Worm (Caenorhabditis elegans) whole organism, late embryonic: ENCODE data around the gene bed-1.

Experiments
- C08G9.2 ChIP-seq: sonication (generic microtip); optimal IDR thresholded peaks from 2 replicates; lab custom pipeline; 2016; ENCODE audit warnings: mild to moderate bottlenecking, missing genetic modification characterization, moderate library complexity, missing compliant biosample characterization
- K02D7.2 ChIP-seq: sonication (generic microtip); optimal IDR thresholded peaks from 2 replicates; lab custom pipeline; 2017; ENCODE audit warnings: mild to moderate bottlenecking, missing genetic modification characterization, missing compliant biosample characterization
- K09A11.1 ChIP-seq: sonication (generic microtip); optimal IDR thresholded peaks from 2 replicates; lab custom pipeline; 2017; ENCODE audit warnings: antibody characterized with exemption, mild to moderate bottlenecking, missing genetic modification characterization, missing compliant biosample characterization; ENCODE audit not compliant: insufficient read depth
- ahr-1 ChIP-seq: sonication (generic microtip); optimal IDR thresholded peaks from 2 replicates; lab custom pipeline; 2016; ENCODE audit warnings: missing genetic modification characterization, missing compliant biosample characterization
- ceh-2 ChIP-seq: sonication (generic microtip); optimal IDR thresholded peaks from 2 replicates; lab custom pipeline; 2016; ENCODE audit warnings: missing genotype, missing genetic modification characterization, missing compliant biosample characterization
- ceh-30 ChIP-seq: fragments of 150-350 bp; optimal IDR thresholded peaks from 2 replicates; lab custom pipeline; 2014; ENCODE audit warnings: missing biosample characterization, missing genetic modification characterization
- ceh-31 ChIP-seq: sonication (generic microtip); optimal IDR thresholded peaks from 2 replicates; lab custom pipeline; 2016; ENCODE audit warnings: missing genetic modification characterization, missing compliant biosample characterization
- ceh-45 ChIP-seq: fragments of 200-800 bp; sonication (Bioruptor generic); IDR thresholded peaks from 2 replicates; pipeline ENCODE4 v1.3.6; 2022; ENCODE audit warnings: missing genetic modification reagents, missing genetic modification characterization, missing compliant biosample characterization
- ceh-48 ChIP-seq: sonication (generic microtip); optimal IDR thresholded peaks from 2 replicates; lab custom pipeline; 2016; ENCODE audit warnings: missing genetic modification characterization, inconsistent platforms, missing compliant biosample characterization
- ceh-6 ChIP-seq: fragments of 200-800 bp; sonication (Bioruptor generic); optimal IDR thresholded peaks from 2 replicates; lab custom pipeline; 2018; ENCODE audit warnings: mild to moderate bottlenecking, missing genetic modification characterization, missing compliant biosample characterization
- dmd-4 ChIP-seq: sonication (generic microtip); optimal IDR thresholded peaks from 2 replicates; lab custom pipeline; 2016; ENCODE audit warnings: borderline replicate concordance, missing genetic modification characterization, missing compliant biosample characterization
- elt-2 ChIP-seq: sonication (generic microtip); optimal IDR thresholded peaks from 2 replicates; lab custom pipeline; 2016; ENCODE audit warnings: missing genetic modification reagents, missing genetic modification characterization, missing compliant biosample characterization
- elt-4 ChIP-seq: sonication (generic microtip); optimal IDR thresholded peaks from 2 replicates; lab custom pipeline; 2016; ENCODE audit warnings: missing genetic modification characterization, missing compliant biosample characterization
- fkh-6 ChIP-seq: sonication (generic microtip); optimal IDR thresholded peaks from 2 replicates; lab custom pipeline; 2016; ENCODE audit warnings: missing genetic modification characterization, missing compliant biosample characterization
- hlh-13 ChIP-seq: fragments of 200-800 bp; sonication (Bioruptor generic); optimal IDR thresholded peaks from 2 replicates; lab custom pipeline; 2018; ENCODE audit warnings: mild to moderate bottlenecking, missing genetic modification characterization, missing compliant biosample characterization
- hlh-15 ChIP-seq: sonication (generic microtip); optimal IDR thresholded peaks from 2 replicates; lab custom pipeline; 2016; ENCODE audit warnings: missing genetic modification characterization, missing compliant biosample characterization
- hlh-30 ChIP-seq: sonication (generic microtip); optimal IDR thresholded peaks from 2 replicates; lab custom pipeline; 2017; ENCODE audit warnings: antibody characterized with exemption, missing genetic modification characterization, missing compliant biosample characterization; ENCODE audit not compliant: insufficient read depth
- hlh-6 ChIP-seq: sonication (generic microtip); optimal IDR thresholded peaks from 2 replicates; lab custom pipeline; 2016; ENCODE audit warnings: missing genotype, missing genetic modification characterization, missing compliant biosample characterization
- lin-11 ChIP-seq: fragments of 200-800 bp; sonication (Bioruptor generic); optimal IDR thresholded peaks from 2 replicates; lab custom pipeline; 2018; ENCODE audit warnings: mild to moderate bottlenecking, missing genetic modification characterization, missing compliant biosample characterization
- mec-3 ChIP-seq: sonication (generic microtip); optimal IDR thresholded peaks from 2 replicates; lab custom pipeline; 2016; ENCODE audit warnings: borderline replicate concordance, missing genetic modification characterization, missing compliant biosample characterization
- nfya-1 ChIP-seq: sonication (generic microtip); optimal IDR thresholded peaks from 2 replicates; lab custom pipeline; 2017; ENCODE audit warnings: missing genetic modification characterization, mild to moderate bottlenecking, missing compliant biosample characterization, antibody characterized with exemption, moderate library complexity
- odd-2 ChIP-seq: sonication (generic microtip); optimal IDR thresholded peaks from 2 replicates; lab custom pipeline; 2017; ENCODE audit warnings: antibody characterized with exemption, mild to moderate bottlenecking, missing genetic modification characterization, missing compliant biosample characterization
- pax-1 ChIP-seq: fragments of 150-350 bp; optimal IDR thresholded peaks from 2 replicates; lab custom pipeline; 2014; ENCODE audit warnings: missing biosample characterization, missing genetic modification characterization
- pha-2 ChIP-seq: sonication (generic microtip); optimal IDR thresholded peaks from 2 replicates; lab custom pipeline; 2017; ENCODE audit warnings: mild to moderate bottlenecking, missing genetic modification characterization, missing compliant biosample characterization
- ref-2 ChIP-seq: sonication (generic microtip); optimal IDR thresholded peaks from 2 replicates; lab custom pipeline; 2016; ENCODE audit warnings: missing genetic modification characterization, missing compliant biosample characterization
- sox-2 ChIP-seq: fragments of 200-800 bp; sonication (Bioruptor generic); IDR thresholded peaks from 2 replicates; pipeline ENCODE4 v1.3.6; 2022; ENCODE audit warnings: missing genetic modification reagents, missing genetic modification characterization, missing compliant biosample characterization
- sox-4 ChIP-seq: sonication (generic microtip); optimal IDR thresholded peaks from 2 replicates; lab custom pipeline; 2017; ENCODE audit warnings: mild to moderate bottlenecking, missing genetic modification characterization, inconsistent platforms, missing compliant biosample characterization
- syd-9 ChIP-seq: sonication (generic microtip); optimal IDR thresholded peaks from 2 replicates; lab custom pipeline; 2016; ENCODE audit warnings: mild to moderate bottlenecking, missing genetic modification characterization, moderate library complexity, missing compliant biosample characterization
- unc-86 ChIP-seq: sonication (generic microtip); optimal IDR thresholded peaks from 2 replicates; lab custom pipeline; 2016; ENCODE audit warnings: missing genetic modification characterization, missing compliant biosample characterization

bed-1 gene

ce11 chrV:19083789-19084188 lies 40.9 kb downstream of the bed-1 start:
- TF ChIP-seq fkh-6 (tag; lab: Kevin White, UChicago) (no peak), elt-2 (tag; lab: Kevin White, UChicago) (no peak), unc-86 (tag; lab: Kevin White, UChicago) (no peak), C08G9.2 (tag; lab: Kevin White, UChicago) (no peak), ahr-1 (tag; lab: Kevin White, UChicago) (no peak), nfya-1 (tag; lab: Kevin White, UChicago) (no peak), ceh-48 (tag; lab: Kevin White, UChicago) (no peak), hlh-13 (no peak), elt-4 (no peak), ceh-30 (tag; lab: Kevin White, UChicago) (no peak)

DNA sequence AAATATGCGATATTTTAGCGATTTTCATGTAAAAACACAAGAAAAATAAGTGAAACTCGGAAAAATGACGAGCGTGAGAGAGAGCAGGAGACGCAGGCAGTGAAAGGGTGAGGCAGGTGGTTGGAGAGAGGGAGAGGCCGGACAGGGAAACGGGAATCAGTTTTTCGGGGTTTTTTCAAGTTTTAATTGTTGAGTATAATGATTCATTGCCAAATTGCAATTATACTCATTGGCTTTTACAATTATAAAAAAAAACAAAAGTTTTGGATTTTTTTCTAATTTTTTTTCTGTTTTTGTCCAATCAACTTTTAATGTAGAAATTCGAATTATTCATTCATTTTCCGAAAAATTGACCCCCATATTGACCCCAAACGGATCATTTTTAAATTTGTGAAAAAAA lies 42.2 kb downstream of the bed-1 start, which contains the start of gene nhr-95:
Gene nhr-95 (minus strand): TSS at position 101 of the 400 bp plus-strand sequence.
- TF ChIP-seq K02D7.2 = peak; percentile 38
- no peak for TF ChIP-seq dmd-4
- no peak for TF ChIP-seq hlh-30 (tag; lab: Kevin White, UChicago)
- TF ChIP-seq elt-4 = no peak
- TF ChIP-seq pha-2 (tag; lab: Kevin White, UChicago) = peak; percentile 31
- no peak for TF ChIP-seq sox-2 (GFP tag; lab: Robert Waterston, UW)

DNA sequence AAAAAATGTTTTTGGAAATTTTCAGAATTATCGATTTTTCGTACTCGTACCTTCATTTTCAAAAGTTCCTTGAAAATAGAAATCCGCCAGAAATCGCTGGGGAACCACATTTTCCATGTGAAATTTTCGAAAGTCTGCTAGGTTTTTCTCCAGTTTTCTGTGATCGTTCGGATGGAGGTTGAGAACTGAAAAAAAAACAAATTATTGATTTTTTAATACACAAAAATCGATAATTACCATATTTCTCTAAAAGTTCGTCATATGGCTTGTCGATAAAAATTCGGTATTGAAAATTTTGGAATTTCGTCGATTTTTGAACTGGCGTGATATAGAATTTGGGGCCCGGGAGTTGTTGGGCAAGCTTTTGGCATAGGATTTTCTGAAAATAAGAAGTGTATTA lies 47.9 kb downstream of the bed-1 start:
- TF ChIP-seq fkh-6 (tag; lab: Kevin White, UChicago) = no peak
- TF ChIP-seq dmd-4 = no peak
- TF ChIP-seq ceh-31 (tag; lab: Kevin White, UChicago) = no peak
- TF ChIP-seq lin-11 (tag; lab: Kevin White, UChicago) = no peak
- no peak for TF ChIP-seq odd-2 (tag; lab: Kevin White, UChicago)
- no peak for TF ChIP-seq hlh-15 (tag; lab: Kevin White, UChicago)
- TF ChIP-seq nfya-1 (tag; lab: Kevin White, UChicago) = no peak
- no peak for TF ChIP-seq hlh-30 (tag; lab: Kevin White, UChicago)
- TF ChIP-seq ceh-6 (GFP tag; lab: Kevin White, UChicago) = no peak
- no peak for TF ChIP-seq ceh-45 (GFP tag; lab: Robert Waterston, UW)
- no peak for TF ChIP-seq K09A11.1 (tag; lab: Kevin White, UChicago)
- TF ChIP-seq sox-4 (tag; lab: Kevin White, UChicago) = no peak
- no peak for TF ChIP-seq syd-9 (tag; lab: Kevin White, UChicago)
- no peak for TF ChIP-seq mec-3 (tag; lab: Kevin White, UChicago)
- TF ChIP-seq ref-2 (tag; lab: Kevin White, UChicago) = no peak
- no peak for TF ChIP-seq pax-1 (tag; lab: Kevin White, UChicago)

ce11 chrV:19073169-19073568 lies 51.6 kb downstream of the bed-1 start:
- TF ChIP-seq ceh-48 (tag; lab: Kevin White, UChicago) = peak; percentile 38
- no peak for TF ChIP-seq ceh-2
- no peak for TF ChIP-seq hlh-6 (tag; lab: Kevin White, UChicago)
